Comparison of ENCODE assay signal across 4 fruit fly cellular contexts in genomic region chrX:17697703-17698145, dm6.
TF ChIP-seq lines count a peak whose summit lies in the region.

No protein-coding gene starts in this region.

- TF ChIP-seq CTCF in S2 (optimal IDR thresholded peaks at IDR 0.05; lab: Kevin White, UChicago) = peak; percentile 69 to 83
- TF ChIP-seq CTCF in whole organism, embryonic (GFP tag; optimal IDR thresholded peaks at IDR 0.05; lab: Kevin White, UChicago) = peak; percentile 89

TF ChIP-seq in whole organism, embryonic, 481 proteins besides CTCF, POLR2A, EP300 and RAD21:
- TF ChIP-seq Pdp1 (GFP tag; optimal IDR thresholded peaks at IDR 0.05; lab: Kevin White, UChicago) (peak in 1 of 2 experiments; percentile 16), CG17359 (tag; optimal IDR thresholded peaks at IDR 0.05; lab: Kevin White, UChicago) (no peak), pita (GFP tag; optimal IDR thresholded peaks at IDR 0.05; lab: Kevin White, UChicago) (peak; percentile 4), dmrt11E (tag; optimal IDR thresholded peaks at IDR 0.05; lab: Kevin White, UChicago) (no peak), mirr (GFP tag; optimal IDR thresholded peaks at IDR 0.05; lab: Kevin White, UChicago) (peak; percentile 8), onecut (GFP tag; IDR thresholded peaks at IDR 0.05; lab: Robert Waterston, UW) (peak; percentile 54), CG10267 (tag; optimal IDR thresholded peaks at IDR 0.05; lab: Kevin White, UChicago) (peak; percentile 55), Vsx1 (GFP tag; optimal IDR thresholded peaks at IDR 0.05; lab: Kevin White, UChicago) (peak; percentile 70), insv (GFP tag; optimal IDR thresholded peaks at IDR 0.05; lab: Kevin White, UChicago) (peak in 1 of 2 experiments; percentile 89), Ptx1 (GFP tag; IDR thresholded peaks at IDR 0.05; lab: Robert Waterston, UW) (no peak), stwl (tag; optimal IDR thresholded peaks at IDR 0.05; lab: Kevin White, UChicago) (peak; percentile 84), Dip2 (GFP tag; IDR thresholded peaks at IDR 0.05; lab: Robert Waterston, UW) (peak; percentile 76), CG10979 (tag; optimal IDR thresholded peaks at IDR 0.05; lab: Kevin White, UChicago) (peak; percentile 97), Elba2 (GFP tag; optimal IDR thresholded peaks at IDR 0.05; lab: Kevin White, UChicago) (peak; percentile 59)
TF ChIP-seq in whole organism, embryonic: peak in this region for 11.

TF ChIP-seq in whole organism, prepupa, 60 proteins besides CTCF, POLR2A, EP300 and RAD21:
- TF ChIP-seq CG6163 (GFP tag; IDR thresholded peaks at IDR 0.05; lab: Robert Waterston, UW) = no peak
- TF ChIP-seq fkh (GFP tag; optimal IDR thresholded peaks at IDR 0.05; lab: Kevin White, UChicago) = peak; percentile 24
- TF ChIP-seq CG34406 (GFP tag; optimal IDR thresholded peaks at IDR 0.05; lab: Kevin White, UChicago) = no peak
- TF ChIP-seq CG7368 (GFP tag; optimal IDR thresholded peaks at IDR 0.05; lab: Kevin White, UChicago) = no peak
- TF ChIP-seq svp (GFP tag; lab: Kevin White, UChicago) = peak; percentile 47
- TF ChIP-seq CG4318 (GFP tag; optimal IDR thresholded peaks at IDR 0.05; lab: Kevin White, UChicago) = no peak
- TF ChIP-seq acj6 (GFP tag; optimal IDR thresholded peaks at IDR 0.05; lab: Kevin White, UChicago) = no peak
- TF ChIP-seq net (GFP tag; optimal IDR thresholded peaks at IDR 0.05; lab: Kevin White, UChicago) = no peak
- TF ChIP-seq CG6792 (GFP tag; optimal IDR thresholded peaks at IDR 0.05; lab: Kevin White, UChicago) = no peak
- TF ChIP-seq Lpt (GFP tag; optimal IDR thresholded peaks at IDR 0.05; lab: Kevin White, UChicago) = no peak

TF ChIP-seq in whole organism, wandering third instar larva, 38 proteins besides CTCF, POLR2A, EP300 and RAD21:
- TF ChIP-seq foxo (GFP tag; optimal IDR thresholded peaks at IDR 0.05; lab: Kevin White, UChicago) (no peak), Vsx2 (GFP tag; optimal IDR thresholded peaks at IDR 0.05; lab: Kevin White, UChicago; ENCODE audit: partially characterized antibody) (peak; percentile 57)
